Fruit fly (Drosophila melanogaster) whole organism, embryonic: ENCODE results near the gene SmydA-2.
A peak's percentile ranks its signal among the peaks of the same experiment; 100 is the strongest.

Source experiments
- Atf3 ChIP-seq: fragments of 200-800 bp; sonication (Bioruptor generic); optimal IDR thresholded peaks from 3 replicates; lab custom pipeline; 2016; ENCODE audit warnings: missing biosample characterization, missing genetic modification characterization
- B-H2 ChIP-seq: fragments of 200-800 bp; sonication (Bioruptor generic); optimal IDR thresholded peaks from 2 replicates; lab custom pipeline; 2018; ENCODE audit warnings: missing biosample characterization, mild to moderate bottlenecking, missing genetic modification characterization
- BEAF-32 ChIP-seq: fragments of 200-800 bp; sonication (Bioruptor generic); optimal IDR thresholded peaks from 3 replicates; lab custom pipeline; 2017; ENCODE audit warnings: missing biosample characterization, missing genetic modification characterization, mild to moderate bottlenecking, moderate library complexity, missing genetic modification reagents
- CG10979 ChIP-seq: fragments of 200-800 bp; sonication (Bioruptor generic); optimal IDR thresholded peaks from 2 replicates; lab custom pipeline; 2018; ENCODE audit warnings: missing biosample characterization, mild to moderate bottlenecking, missing genetic modification characterization, moderate library complexity
- CG1233 ChIP-seq: fragments of 200-800 bp; sonication (Bioruptor generic); optimal IDR thresholded peaks from 4 replicates; lab custom pipeline; 2018; ENCODE audit warnings: missing biosample characterization, mild to moderate bottlenecking, missing genetic modification characterization
- CG12659 ChIP-seq: fragments of 200-800 bp; sonication (Bioruptor generic); optimal IDR thresholded peaks from 3 replicates; lab custom pipeline; 2017; ENCODE audit warnings: mild to moderate bottlenecking, missing biosample characterization, missing genetic modification reagents, missing genetic modification characterization
- CG12769 ChIP-seq: fragments of 200-800 bp; sonication (Bioruptor generic); optimal IDR thresholded peaks from 2 replicates; lab custom pipeline; 2019; ENCODE audit warnings: missing biosample characterization, mild to moderate bottlenecking, missing genetic modification characterization, moderate library complexity
- CG13424 ChIP-seq: fragments of 200-800 bp; sonication (Bioruptor generic); optimal IDR thresholded peaks from 2 replicates; lab custom pipeline; 2019; ENCODE audit warnings: missing biosample characterization, mild to moderate bottlenecking, missing genetic modification characterization, moderate library complexity
- CG14710 ChIP-seq: fragments of 200-800 bp; sonication (Bioruptor generic); optimal IDR thresholded peaks from 3 replicates; lab custom pipeline; 2019; ENCODE audit warnings: missing biosample characterization, mild to moderate bottlenecking, missing genetic modification characterization, moderate library complexity
- CG15601 ChIP-seq: fragments of 200-800 bp; sonication (Bioruptor generic); optimal IDR thresholded peaks from 3 replicates; lab custom pipeline; 2019; ENCODE audit warnings: missing biosample characterization, mild to moderate bottlenecking, missing genetic modification characterization, moderate library complexity
- CG18599 ChIP-seq: fragments of 200-800 bp; sonication (Bioruptor generic); optimal IDR thresholded peaks from 3 replicates; lab custom pipeline; 2017; ENCODE audit warnings: missing biosample characterization, missing genetic modification characterization, mild to moderate bottlenecking, moderate library complexity, missing genetic modification reagents
- CG30020 ChIP-seq: fragments of 200-800 bp; optimal IDR thresholded peaks from 2 replicates; lab custom pipeline; 2019; ENCODE audit warnings: missing biosample characterization, mild to moderate bottlenecking, missing genetic modification characterization, moderate library complexity
- CG3065 ChIP-seq: fragments of 200-800 bp; sonication (Bioruptor generic); optimal IDR thresholded peaks from 2 replicates; lab custom pipeline; 2016; ENCODE audit warnings: missing biosample characterization, missing genetic modification characterization
- CG31441 ChIP-seq: fragments of 200-800 bp; sonication (Bioruptor generic); IDR thresholded peaks from 2 replicates; pipeline ENCODE4 v1.3.6; 2022; ENCODE audit warnings: missing biosample characterization, missing genetic modification characterization
- CG3407 ChIP-seq: fragments of 200-800 bp; sonication (Bioruptor generic); optimal IDR thresholded peaks from 2 replicates; lab custom pipeline; 2018; ENCODE audit warnings: missing biosample characterization, mild to moderate bottlenecking, missing genetic modification characterization
- CG34422 ChIP-seq: fragments of 200-800 bp; sonication (Bioruptor generic); IDR thresholded peaks from 3 replicates; pipeline ENCODE4 v1.3.6; 2022; ENCODE audit warnings: missing biosample characterization, missing genetic modification characterization
- CG42726 ChIP-seq: fragments of 200-800 bp; sonication (Bioruptor generic); IDR thresholded peaks from 2 replicates; pipeline ENCODE4 v1.3.6; 2022; ENCODE audit warnings: missing biosample characterization, missing genetic modification characterization; ENCODE audit not compliant: partially characterized antibody
- CG43689 ChIP-seq: fragments of 200-800 bp; sonication (Bioruptor generic); IDR thresholded peaks from 2 replicates; pipeline ENCODE4 v1.3.6; 2022; ENCODE audit warnings: missing biosample characterization, missing genetic modification characterization
- CG6272 ChIP-seq: fragments of 200-800 bp; sonication (Bioruptor generic); IDR thresholded peaks from 2 replicates; pipeline ENCODE4 v1.3.6; 2022; ENCODE audit warnings: missing biosample characterization, missing genetic modification characterization
- CG6791 ChIP-seq: fragments of 200-800 bp; sonication (Bioruptor generic); IDR thresholded peaks from 3 replicates; pipeline ENCODE4 v1.3.6; 2022; ENCODE audit warnings: missing biosample characterization, missing genetic modification characterization; ENCODE audit not compliant: partially characterized antibody
- CG8388 ChIP-seq: fragments of 200-800 bp; sonication (Bioruptor generic); optimal IDR thresholded peaks from 2 replicates; lab custom pipeline; 2019; ENCODE audit warnings: missing biosample characterization, mild to moderate bottlenecking, missing genetic modification characterization, moderate library complexity
- CHES-1-like ChIP-seq: fragments of 200-800 bp; sonication (Bioruptor generic); optimal IDR thresholded peaks from 2 replicates; lab custom pipeline; 2016; ENCODE audit warnings: missing biosample characterization, missing genetic modification characterization
- E2f1 ChIP-seq: fragments of 200-800 bp; sonication (Bioruptor generic); IDR thresholded peaks from 2 replicates; pipeline ENCODE4 v1.3.6; 2022; ENCODE audit warnings: missing biosample characterization, missing genetic modification characterization
- Eip74EF ChIP-seq, 2 experiments: fragments of 200-800 bp in 1 of 2; fragments of >200 bp in 1 of 2; sonication (Bioruptor generic) in 1 of 2; optimal IDR thresholded peaks; 2 replicates each; lab custom pipeline; 2017 to 2019; ENCODE audit warnings: missing biosample characterization in 2 of 2, missing genetic modification characterization in 2 of 2, mild to moderate bottlenecking in 1 of 2, moderate library complexity in 1 of 2
- HLH3B ChIP-seq: fragments of 200-800 bp; sonication (Bioruptor generic); IDR thresholded peaks from 2 replicates; pipeline ENCODE4 v1.3.6; 2022; ENCODE audit warnings: missing biosample characterization, missing genetic modification characterization
- Hr39 ChIP-seq: fragments of >200 bp; optimal IDR thresholded peaks from 2 replicates; lab custom pipeline; 2017
- Pdp1 ChIP-seq, 2 experiments: fragments of 200-800 bp; sonication (Bioruptor generic); optimal IDR thresholded peaks; 3 replicates each; lab custom pipeline; 2016; ENCODE audit warnings: missing biosample characterization in 2 of 2, missing genetic modification characterization in 2 of 2, mild to moderate bottlenecking in 1 of 2, moderate library complexity in 1 of 2
- ap ChIP-seq: fragments of 200-800 bp; sonication (Bioruptor generic); IDR thresholded peaks from 2 replicates; pipeline ENCODE4 v1.3.6; 2022; ENCODE audit warnings: missing biosample characterization, missing genetic modification characterization
- chif ChIP-seq, 2 experiments: fragments of 200-800 bp; sonication (Bioruptor generic); optimal IDR thresholded peaks; 3 replicates each; lab custom pipeline; 2016; ENCODE audit warnings: missing biosample characterization in 2 of 2, missing genetic modification characterization in 2 of 2
- corto ChIP-seq: fragments of 200-800 bp; sonication (Bioruptor generic); optimal IDR thresholded peaks from 2 replicates; lab custom pipeline; 2016; ENCODE audit warnings: missing biosample characterization, mild to moderate bottlenecking, missing genetic modification characterization, moderate library complexity
- crol ChIP-seq: fragments of 200-800 bp; sonication (Bioruptor generic); IDR thresholded peaks from 2 replicates; pipeline ENCODE4 v1.3.6; 2022; ENCODE audit warnings: missing biosample characterization, missing genetic modification characterization
- dimm ChIP-seq: fragments of 200-800 bp; sonication (Bioruptor generic); IDR thresholded peaks from 2 replicates; pipeline ENCODE4 v1.3.6; 2022; ENCODE audit warnings: missing biosample characterization, missing genetic modification characterization
- dmrt99B ChIP-seq: fragments of 200-800 bp; sonication (Bioruptor generic); optimal IDR thresholded peaks from 2 replicates; lab custom pipeline; 2018; ENCODE audit warnings: missing biosample characterization, mild to moderate bottlenecking, missing genetic modification characterization, moderate library complexity
- dpn ChIP-seq, 2 experiments: fragments of 200-800 bp; sonication (Bioruptor generic); optimal IDR thresholded peaks; 3 replicates each; lab custom pipeline; 2016; ENCODE audit warnings: missing biosample characterization in 2 of 2, missing genetic modification characterization in 2 of 2
- dysf ChIP-seq: fragments of 200-800 bp; sonication (Bioruptor generic); IDR thresholded peaks from 3 replicates; pipeline ENCODE4 v1.3.6; 2022; ENCODE audit warnings: missing biosample characterization, missing genetic modification characterization
- ems ChIP-seq: fragments of 200-800 bp; sonication (Bioruptor generic); optimal IDR thresholded peaks from 3 replicates; lab custom pipeline; 2016; ENCODE audit warnings: missing biosample characterization, missing genetic modification characterization
- en ChIP-seq: fragments of 200-800 bp; sonication (Bioruptor generic); optimal IDR thresholded peaks from 2 replicates; lab custom pipeline; 2016; ENCODE audit warnings: missing biosample characterization, missing genetic modification characterization
- ewg ChIP-seq: fragments of 200-800 bp; sonication (Bioruptor generic); optimal IDR thresholded peaks from 3 replicates; lab custom pipeline; 2017; ENCODE audit warnings: mild to moderate bottlenecking, missing biosample characterization, missing genetic modification reagents, missing genetic modification characterization
- fd64A ChIP-seq: fragments of 200-800 bp; sonication (Bioruptor generic); optimal IDR thresholded peaks from 3 replicates; lab custom pipeline; 2018; ENCODE audit warnings: missing biosample characterization, mild to moderate bottlenecking, missing genetic modification characterization
- jing ChIP-seq: fragments of 200-800 bp; sonication (Bioruptor generic); optimal IDR thresholded peaks from 2 replicates; lab custom pipeline; 2018; ENCODE audit warnings: missing biosample characterization, mild to moderate bottlenecking, missing genetic modification characterization
- mld ChIP-seq: fragments of 200-800 bp; sonication (Bioruptor generic); IDR thresholded peaks from 3 replicates; pipeline ENCODE4 v1.3.6; 2022; ENCODE audit warnings: missing biosample characterization, missing genetic modification characterization; ENCODE audit not compliant: partially characterized antibody
- phol ChIP-seq: fragments of 200-800 bp; sonication (Bioruptor generic); optimal IDR thresholded peaks from 3 replicates; lab custom pipeline; 2018; ENCODE audit warnings: missing biosample characterization, mild to moderate bottlenecking, missing genetic modification characterization, moderate library complexity
- ranshi ChIP-seq: fragments of 200-800 bp; sonication (Bioruptor generic); IDR thresholded peaks from 2 replicates; pipeline ENCODE4 v1.3.6; 2022; ENCODE audit warnings: missing biosample characterization, missing genetic modification characterization
- salm ChIP-seq: fragments of 200-800 bp; sonication (Bioruptor generic); optimal IDR thresholded peaks from 2 replicates; lab custom pipeline; 2018; ENCODE audit warnings: missing biosample characterization, mild to moderate bottlenecking, missing genetic modification characterization
- slbo ChIP-seq: fragments of 200-800 bp; sonication (Bioruptor generic); IDR thresholded peaks from 2 replicates; pipeline ENCODE4 v1.3.6; 2022; ENCODE audit warnings: missing biosample characterization, missing genetic modification characterization
- tll ChIP-seq, 2 experiments: fragments of 200-800 bp in 1 of 2; fragments of >200 bp in 1 of 2; sonication (Bioruptor generic) in 1 of 2; optimal IDR thresholded peaks; 2 replicates each; lab custom pipeline; 2017 to 2019; ENCODE audit warnings: missing biosample characterization in 2 of 2, missing genetic modification characterization in 2 of 2, mild to moderate bottlenecking in 1 of 2, moderate library complexity in 1 of 2
- trem ChIP-seq: fragments of 200-800 bp; optimal IDR thresholded peaks from 3 replicates; lab custom pipeline; 2019; ENCODE audit warnings: missing biosample characterization, mild to moderate bottlenecking, missing genetic modification characterization, moderate library complexity
- trh ChIP-seq: fragments of 200-800 bp; sonication (Bioruptor generic); optimal IDR thresholded peaks from 2 replicates; lab custom pipeline; 2016; ENCODE audit warnings: missing biosample characterization, missing genetic modification characterization
- zen ChIP-seq: fragments of 200-800 bp; sonication (Bioruptor generic); optimal IDR thresholded peaks from 3 replicates; lab custom pipeline; 2018; ENCODE audit warnings: missing biosample characterization, mild to moderate bottlenecking, missing genetic modification characterization, moderate library complexity

Gene SmydA-2

dm6 chr3L:19041665-19042385, 38.8 kb upstream of the SmydA-2 start (continued):
- TF ChIP-seq dimm (GFP tag; lab: Robert Waterston, UW) (no peak), CG31441 (GFP tag; lab: Robert Waterston, UW) (peak; percentile 61; the same call in 1 of the 2 replicates), CG18599 (no peak), trh (GFP tag; lab: Kevin White, UChicago) (no peak), Pdp1 (GFP tag; optimal IDR thresholded peaks at IDR 0.05; lab: Kevin White, UChicago) (no peak), CHES-1-like (GFP tag; lab: Kevin White, UChicago) (no peak), CG43689 (GFP tag; lab: Robert Waterston, UW) (no peak), fd64A (GFP tag; lab: Kevin White, UChicago) (no peak), CG6272 (GFP tag; lab: Robert Waterston, UW) (no peak), E2f1 (no peak), CG6791 (GFP tag; lab: Robert Waterston, UW) (0 out of 3 replicates have a peak, but pooled peaks have one; percentile 24), zen (tag; lab: Kevin White, UChicago) (no peak), ranshi (GFP tag; lab: Robert Waterston, UW) (no peak), BEAF-32 (no peak), ewg (peak; percentile 3), CG3407 (GFP tag; lab: Kevin White, UChicago) (peak; percentile 4), dmrt99B (tag; lab: Kevin White, UChicago) (peak; percentile 60), CG13424 (tag; lab: Kevin White, UChicago) (peak; percentile 48), tll (GFP tag; optimal IDR thresholded peaks at IDR 0.05; lab: Kevin White, UChicago) (no peak), ap (GFP tag; lab: Robert Waterston, UW) (no peak), CG12659 (GFP tag; lab: Kevin White, UChicago) (peak; percentile 19), mld (GFP tag; lab: Robert Waterston, UW) (no peak), dpn (GFP tag; optimal IDR thresholded peaks at IDR 0.05; lab: Kevin White, UChicago) (no peak), Hr39 (lab: Kevin White, UChicago) (no peak), CG15601 (tag; lab: Kevin White, UChicago) (peak; percentile 10), CG14710 (tag; lab: Kevin White, UChicago) (peak; percentile 16), en (GFP tag; lab: Kevin White, UChicago) (no peak), Eip74EF (GFP tag; optimal IDR thresholded peaks at IDR 0.05; lab: Kevin White, UChicago) (no peak), jing (GFP tag; lab: Kevin White, UChicago) (no peak), ems (peak; percentile 12), CG1233 (GFP tag; lab: Kevin White, UChicago) (no peak), chif (GFP tag; optimal IDR thresholded peaks at IDR 0.05; lab: Kevin White, UChicago) (no peak), CG42726 (GFP tag; lab: Robert Waterston, UW) (no peak), dysf (GFP tag; lab: Robert Waterston, UW) (peak; percentile 26; the same call in 1 of the 3 replicates), trem (tag; lab: Kevin White, UChicago) (no peak), CG3065 (GFP tag; lab: Kevin White, UChicago) (no peak), CG10979 (peak; percentile 48), corto (peak; percentile 62), CG8388 (GFP tag; lab: Kevin White, UChicago) (peak; percentile 2), salm (tag; lab: Kevin White, UChicago) (peak; percentile 6), slbo (GFP tag; lab: Robert Waterston, UW) (no peak), CG30020 (tag; lab: Kevin White, UChicago) (no peak), B-H2 (GFP tag; lab: Kevin White, UChicago) (no peak), HLH3B (GFP tag; lab: Robert Waterston, UW) (no peak), Atf3 (no peak), phol (tag; lab: Kevin White, UChicago) (peak; percentile 38), CG34422 (GFP tag; lab: Robert Waterston, UW) (no peak), CG12769 (tag; lab: Kevin White, UChicago) (peak; percentile 26), crol (no peak)
